Fruit fly (Drosophila melanogaster) whole organism, wandering third instar larva: ENCODE data around the gene RhoGAP16F.

ENCODE experiments used
- Hr83 ChIP-seq: fragments of 200-300 bp; sonication (Bioruptor generic); optimal IDR thresholded peaks from 2 replicates; lab custom pipeline; 2016; ENCODE audit warnings: missing biosample characterization, mild to moderate bottlenecking, missing genetic modification characterization, moderate library complexity; ENCODE audit not compliant: poor library complexity, severe bottlenecking
- br ChIP-seq: fragments of 200-800 bp; sonication (Bioruptor generic); optimal IDR thresholded peaks from 2 replicates; lab custom pipeline; 2016; ENCODE audit warnings: missing biosample characterization, missing genetic modification characterization
- dmrt93B ChIP-seq: fragments of 200-800 bp; sonication (Bioruptor generic); optimal IDR thresholded peaks from 2 replicates; lab custom pipeline; 2018; ENCODE audit warnings: missing biosample characterization, mild to moderate bottlenecking, missing genetic modification characterization
- h ChIP-seq: fragments of 200-800 bp; sonication (Bioruptor generic); optimal IDR thresholded peaks from 3 replicates; lab custom pipeline; 2016; ENCODE audit warnings: missing biosample characterization, mild to moderate bottlenecking, missing genetic modification characterization
- pan ChIP-seq: fragments of >200 bp; optimal IDR thresholded peaks from 2 replicates; lab custom pipeline; 2017
- psq ChIP-seq: fragments of 200-800 bp; sonication (Bioruptor generic); optimal IDR thresholded peaks from 3 replicates; lab custom pipeline; 2017; ENCODE audit warnings: missing biosample characterization, mild to moderate bottlenecking, missing genetic modification characterization, moderate library complexity

- TF ChIP-seq pan (lab: Kevin White, UChicago) (no peak), h (GFP tag; lab: Kevin White, UChicago) (no peak), Hr83 (GFP tag; lab: Kevin White, UChicago) (no peak), psq (GFP tag; lab: Kevin White, UChicago) (no peak), br (GFP tag; lab: Kevin White, UChicago) (no peak), dmrt93B (GFP tag; lab: Kevin White, UChicago) (no peak)
These were observed 13.7 kb downstream of the RhoGAP16F start for dm6 chrX:18106686-18107085.
